Worm (Caenorhabditis elegans) whole organism, young adult: ENCODE results near the gene clec-166.

Experiments used
- B0019.2 ChIP-seq: fragments of 200-800 bp; sonication (Bioruptor generic); conservative IDR thresholded peaks from 2 replicates; pipeline ENCODE4 v1.3.6; 2022; ENCODE audit warnings: missing genetic modification reagents, missing genetic modification characterization, missing compliant biosample characterization
- B0261.1 ChIP-seq: sonication (generic microtip); optimal IDR thresholded peaks from 2 replicates; lab custom pipeline; 2016; ENCODE audit warnings: mild to moderate bottlenecking, missing genetic modification characterization, moderate library complexity, missing compliant biosample characterization
- C06A6.2 ChIP-seq: fragments of 200-800 bp; sonication (Bioruptor generic); conservative IDR thresholded peaks from 2 replicates; pipeline ENCODE4 v1.3.6; 2022; ENCODE audit warnings: missing genetic modification characterization, missing compliant biosample characterization
- F22D6.2 ChIP-seq: sonication (generic microtip); optimal IDR thresholded peaks from 2 replicates; lab custom pipeline; 2016; ENCODE audit warnings: mild to moderate bottlenecking, missing genetic modification characterization, missing compliant biosample characterization
- F57A8.1 ChIP-seq: fragments of 200-800 bp; sonication (Bioruptor generic); optimal IDR thresholded peaks from 2 replicates; lab custom pipeline; 2018; ENCODE audit warnings: mild to moderate bottlenecking, missing genetic modification characterization, moderate library complexity, missing compliant biosample characterization
- K11D2.4 ChIP-seq: fragments of 200-800 bp; sonication (Bioruptor generic); IDR thresholded peaks from 2 replicates; pipeline ENCODE4 v1.3.6; 2022; ENCODE audit warnings: missing genetic modification reagents, missing genetic modification characterization, missing compliant biosample characterization
- K12H6.12 ChIP-seq: fragments of 200-800 bp; sonication (Bioruptor generic); optimal IDR thresholded peaks from 2 replicates; lab custom pipeline; 2018; ENCODE audit warnings: mild to moderate bottlenecking, missing genetic modification characterization, missing compliant biosample characterization
- Y56A3A.18 ChIP-seq: fragments of 200-800 bp; sonication (Bioruptor generic); IDR thresholded peaks from 2 replicates; pipeline ENCODE4 v1.3.6; 2022; ENCODE audit warnings: missing genetic modification reagents, missing genetic modification characterization, missing compliant biosample characterization
- Y79H2A.3 ChIP-seq: fragments of 200-800 bp; sonication (Bioruptor generic); conservative IDR thresholded peaks from 2 replicates; pipeline ENCODE4 v1.3.6; 2022; ENCODE audit warnings: missing genetic modification reagents, missing genetic modification characterization, missing compliant biosample characterization
- ZK185.1 ChIP-seq: sonication (generic microtip); optimal IDR thresholded peaks from 2 replicates; lab custom pipeline; 2016; ENCODE audit warnings: mild to moderate bottlenecking, missing genetic modification characterization, missing compliant biosample characterization; ENCODE audit not compliant: poor library complexity, severe bottlenecking
- ama-1 ChIP-seq, 3 experiments: fragments of 150-350 bp in 1 of 3; sonication (generic microtip) in 2 of 3; optimal IDR thresholded peaks; 2 replicates each; lab custom pipeline; 2014 to 2018; ENCODE audit warnings: missing biosample characterization in 2 of 3, missing genetic modification characterization in 2 of 3, missing genetic modification reagents in 2 of 3
- aptf-2 ChIP-seq: fragments of 200-800 bp; sonication (Bioruptor generic); conservative IDR thresholded peaks from 2 replicates; pipeline ENCODE4 v1.3.6; 2022; ENCODE audit warnings: missing genetic modification reagents, missing genetic modification characterization, missing compliant biosample characterization
- attf-3 ChIP-seq: fragments of 200-800 bp; sonication (Bioruptor generic); conservative IDR thresholded peaks from 2 replicates; pipeline ENCODE4 v1.3.6; 2022; ENCODE audit warnings: missing genetic modification reagents, missing genetic modification characterization, missing compliant biosample characterization
- bed-2 ChIP-seq: fragments of 200-800 bp; sonication (Bioruptor generic); IDR thresholded peaks from 2 replicates; pipeline ENCODE4 v1.3.6; 2022; ENCODE audit warnings: missing genetic modification reagents, missing genetic modification characterization, missing compliant biosample characterization
- cebp-1 ChIP-seq, 2 experiments: fragments of 200-800 bp in 1 of 2; sonication (Bioruptor generic) in 1 of 2; sonication (generic microtip) in 1 of 2; IDR thresholded peaks in 1 of 2; optimal IDR thresholded peaks in 1 of 2; 2 replicates each; pipeline versions ENCODE4 v1.3.6 to Lab custom; 2017 to 2022; ENCODE audit warnings: missing compliant biosample characterization in 2 of 2, missing genetic modification characterization in 2 of 2, mild to moderate bottlenecking in 1 of 2, missing genetic modification reagents in 1 of 2, moderate library complexity in 1 of 2
- ceh-27 ChIP-seq: fragments of 200-800 bp; sonication (Bioruptor generic); optimal IDR thresholded peaks from 2 replicates; lab custom pipeline; 2018; ENCODE audit warnings: mild to moderate bottlenecking, missing genetic modification characterization, moderate library complexity, missing compliant biosample characterization
- ceh-58 ChIP-seq: fragments of 200-800 bp; sonication (Bioruptor generic); IDR thresholded peaks from 2 replicates; pipeline ENCODE4 v1.3.6; 2022; ENCODE audit warnings: missing genetic modification characterization, missing compliant biosample characterization
- hmg-1.2 ChIP-seq: fragments of 200-800 bp; sonication (Bioruptor generic); IDR thresholded peaks from 2 replicates; pipeline ENCODE4 v1.3.6; 2022; ENCODE audit warnings: missing genetic modification reagents, missing genetic modification characterization, missing compliant biosample characterization
- madf-3 ChIP-seq: fragments of 200-800 bp; sonication (Bioruptor generic); IDR thresholded peaks from 2 replicates; pipeline ENCODE4 v1.3.6; 2022; ENCODE audit warnings: missing genetic modification reagents, missing genetic modification characterization, missing compliant biosample characterization
- madf-8 ChIP-seq: fragments of 200-800 bp; sonication (Bioruptor generic); conservative IDR thresholded peaks from 2 replicates; pipeline ENCODE4 v1.3.6; 2022; ENCODE audit warnings: missing genetic modification reagents, missing genetic modification characterization, missing compliant biosample characterization
- nhr-179 ChIP-seq: sonication (generic microtip); optimal IDR thresholded peaks from 2 replicates; lab custom pipeline; 2016; ENCODE audit warnings: mild to moderate bottlenecking, missing genetic modification characterization, missing compliant biosample characterization
- nhr-80 ChIP-seq: sonication (generic microtip); optimal IDR thresholded peaks from 2 replicates; lab custom pipeline; 2016; ENCODE audit warnings: missing genetic modification characterization, missing compliant biosample characterization
- pha-4 ChIP-seq: fragments of 150-350 bp; sonication (generic microtip); optimal IDR thresholded peaks from 2 replicates; lab custom pipeline; 2014; ENCODE audit warnings: missing biosample characterization, missing genetic modification reagents, missing genetic modification characterization
- rpc-1 ChIP-seq, 2 experiments: fragments of 150-350 bp in 1 of 2; sonication (generic microtip) in 1 of 2; optimal IDR thresholded peaks; 2 replicates each; lab custom pipeline; 2014 to 2018; ENCODE audit warnings: missing biosample characterization in 1 of 2, missing genetic modification characterization in 1 of 2, missing genetic modification reagents in 1 of 2, missing genotype in 1 of 2
- zfh-2 ChIP-seq: fragments of 200-800 bp; sonication (Bioruptor generic); conservative IDR thresholded peaks from 2 replicates; pipeline ENCODE4 v1.3.6; 2022; ENCODE audit warnings: missing genetic modification reagents, missing genetic modification characterization, missing compliant biosample characterization
- ztf-25 ChIP-seq: fragments of 200-800 bp; sonication (Bioruptor generic); IDR thresholded peaks from 2 replicates; pipeline ENCODE4 v1.3.6; 2022; ENCODE audit warnings: missing genetic modification reagents, missing genetic modification characterization, missing compliant biosample characterization
- ztf-28 ChIP-seq: fragments of 200-800 bp; sonication (Bioruptor generic); IDR thresholded peaks from 2 replicates; pipeline ENCODE4 v1.3.6; 2022; ENCODE audit warnings: missing genetic modification reagents, missing genetic modification characterization, missing compliant biosample characterization

The clec-166 gene

DNA sequence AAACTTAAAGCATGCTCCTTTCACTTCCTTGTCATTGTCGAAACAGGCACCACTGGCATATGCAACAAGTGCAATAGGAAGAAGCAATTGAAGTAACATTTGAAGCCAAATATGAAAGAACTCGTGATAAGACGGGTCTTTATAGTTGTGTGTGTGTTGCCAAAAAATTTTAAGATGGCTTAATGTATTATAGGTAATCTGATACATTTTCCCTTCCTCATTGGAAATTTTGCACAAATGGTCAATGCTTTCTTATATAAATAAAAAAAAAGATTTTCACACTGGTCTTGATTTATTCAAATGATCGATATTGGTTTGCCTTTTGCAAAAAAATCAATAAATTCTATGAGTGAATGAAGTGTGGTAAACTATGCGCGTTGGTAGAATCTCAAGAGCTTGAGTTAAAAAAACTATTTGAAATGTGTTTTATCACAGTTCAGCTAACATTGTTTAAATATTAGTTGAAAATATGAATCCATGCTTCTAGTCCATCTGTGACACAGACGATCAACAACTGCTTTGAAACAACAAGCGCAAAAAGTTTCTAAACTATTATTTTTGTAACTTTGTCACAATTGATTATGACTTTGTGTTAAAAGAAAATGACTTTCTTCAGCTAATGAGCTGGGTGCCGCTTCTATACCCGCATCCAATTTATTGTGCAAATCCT, at the start of gene clec-166, which contains the start of gene F38A1.6:
Gene clec-166 (minus strand): TSS at position 101 of the 670 bp plus-strand sequence.
Gene F38A1.6 (plus strand): TSS at position 620 of the 670 bp plus-strand sequence.
- TF ChIP-seq ceh-58 (GFP tag; lab: Robert Waterston, UW), result no peak
- no peak for TF ChIP-seq attf-3 (GFP tag; lab: Robert Waterston, UW)

DNA sequence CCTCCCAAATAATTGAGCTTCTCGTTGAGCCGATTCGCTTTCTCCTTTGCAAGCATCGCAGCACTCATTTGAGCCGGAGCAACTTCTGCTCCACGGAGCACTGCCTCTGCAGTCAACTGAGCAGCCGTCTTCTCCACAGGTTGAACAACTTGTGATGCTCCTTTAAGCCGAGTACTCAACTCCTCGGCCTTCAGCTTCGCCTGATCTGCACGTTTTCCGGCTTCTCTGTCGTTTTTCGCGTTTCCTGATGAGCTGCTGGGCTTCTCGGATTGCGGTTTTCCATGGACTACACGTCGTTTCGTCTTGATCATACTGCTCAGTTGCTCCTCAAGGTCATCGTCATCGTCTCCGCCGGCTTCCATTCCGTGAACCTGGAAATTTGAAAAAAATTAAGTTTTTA, 47.8 kb upstream of the clec-166 start:
- no peak for TF ChIP-seq rpc-1 (optimal IDR thresholded peaks at IDR 0.05; lab: Kevin White, UChicago)
- no peak for TF ChIP-seq rpc-1 (tag; optimal IDR thresholded peaks at IDR 0.05; lab: Kevin White, UChicago)
- no peak for TF ChIP-seq ztf-25 (GFP tag; lab: Robert Waterston, UW)
- no peak for TF ChIP-seq nhr-179 (tag; lab: Kevin White, UChicago)
- peak; percentile 67 for TF ChIP-seq zfh-2
- no peak for TF ChIP-seq madf-8

- TF ChIP-seq C06A6.2 (no peak), ztf-28 (GFP tag; lab: Robert Waterston, UW) (no peak), bed-2 (no peak), cebp-1 (GFP tag; IDR thresholded peaks at IDR 0.05; lab: Robert Waterston, UW) (no peak), cebp-1 (tag; optimal IDR thresholded peaks at IDR 0.05; lab: Kevin White, UChicago) (no peak), Y79H2A.3 (GFP tag; lab: Robert Waterston, UW) (no peak), ZK185.1 (tag; lab: Kevin White, UChicago) (no peak), K12H6.12 (tag; lab: Kevin White, UChicago) (no peak), rpc-1 (optimal IDR thresholded peaks at IDR 0.05; lab: Kevin White, UChicago) (no peak), rpc-1 (tag; optimal IDR thresholded peaks at IDR 0.05; lab: Kevin White, UChicago) (no peak)
- TF ChIP-seq, all 124 proteins: peak for 0
Observed at ce11 chrIV:1289327-1289726, 38.2 kb upstream of the clec-166 start, which contains the start of gene plst-1. plst-1 (plus strand) TSS chrIV:1289627.

DNA sequence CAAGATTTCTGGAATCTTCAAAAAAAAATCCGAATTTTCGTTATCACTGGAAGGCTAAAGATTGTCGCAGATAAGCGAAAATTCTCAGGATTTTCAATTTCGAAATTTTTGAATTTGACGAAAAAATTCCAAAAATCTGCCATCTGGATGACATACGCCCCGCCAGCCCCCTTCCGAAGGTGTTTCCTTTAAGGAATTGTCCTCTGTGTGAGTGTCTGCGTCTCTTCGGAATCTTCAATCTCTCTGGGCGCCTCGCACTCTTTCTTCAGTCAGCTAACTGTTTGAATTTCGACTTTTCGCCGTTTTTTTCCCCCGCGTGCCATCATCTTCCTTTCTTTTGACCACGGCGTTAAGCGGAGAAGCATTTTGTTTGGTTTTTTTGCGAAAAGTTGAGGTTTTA, 35.4 kb upstream of the clec-166 start:
- peak; percentile 70; the same call in 1 of the 2 replicates for TF ChIP-seq hmg-1.2
- TF ChIP-seq B0261.1 (tag; lab: Kevin White, UChicago), result no peak

- peak; percentile 23 for TF ChIP-seq nhr-80
- no peak for TF ChIP-seq pha-4 (tag; lab: Kevin White, UChicago)
Observed at ce11 chrIV:1284877-1285276, 33.7 kb upstream of the clec-166 start.

ce11 chrIV:1278945-1279344, 27.8 kb upstream of the clec-166 start:
- TF ChIP-seq madf-3 (GFP tag; lab: Robert Waterston, UW), result no peak
- TF ChIP-seq ceh-27, result no peak
- no peak for TF ChIP-seq B0019.2 (GFP tag; lab: Robert Waterston, UW)
- TF ChIP-seq K11D2.4 (GFP tag; lab: Robert Waterston, UW), result no peak
- TF ChIP-seq F22D6.2, result no peak
- no peak for TF ChIP-seq aptf-2 (GFP tag; lab: Robert Waterston, UW)
- TF ChIP-seq Y56A3A.18, result no peak
- TF ChIP-seq ama-1 (optimal IDR thresholded peaks at IDR 0.05; lab: Kevin White, UChicago), result no peak
- TF ChIP-seq ama-1 (GFP tag; optimal IDR thresholded peaks at IDR 0.05; lab: Kevin White, UChicago), result no peak
- TF ChIP-seq F57A8.1 (GFP tag; lab: Kevin White, UChicago), result no peak
